Fruit fly (Drosophila melanogaster) whole organism, embryonic: Measurements from ENCODE around the gene Plod.

Experiments used
- Abd-B ChIP-seq: fragments of 200-800 bp; sonication (Bioruptor generic); optimal IDR thresholded peaks from 2 replicates; lab custom pipeline; 2018; ENCODE audit warnings: missing biosample characterization, mild to moderate bottlenecking, missing genetic modification characterization, moderate library complexity
- Aef1 ChIP-seq: fragments of 200-800 bp; sonication (Bioruptor generic); IDR thresholded peaks from 3 replicates; pipeline ENCODE4 v1.3.6; 2022; ENCODE audit warnings: missing biosample characterization, missing genetic modification characterization
- BtbVII ChIP-seq: fragments of 200-800 bp; sonication (Bioruptor generic); optimal IDR thresholded peaks from 3 replicates; lab custom pipeline; 2017; ENCODE audit warnings: missing biosample characterization, mild to moderate bottlenecking, missing genetic modification characterization
- CG10543 ChIP-seq: fragments of 200-800 bp; sonication (Bioruptor generic); optimal IDR thresholded peaks from 3 replicates; lab custom pipeline; 2017; ENCODE audit warnings: missing biosample characterization, mild to moderate bottlenecking, missing genetic modification characterization, moderate library complexity
- CG11085 ChIP-seq: fragments of 200-800 bp; sonication (Bioruptor generic); IDR thresholded peaks from 2 replicates; pipeline ENCODE4 v1.3.6; 2022; ENCODE audit warnings: missing biosample characterization, missing genetic modification characterization
- CG12391 ChIP-seq: fragments of 200-800 bp; sonication (Bioruptor generic); optimal IDR thresholded peaks from 3 replicates; lab custom pipeline; 2018; ENCODE audit warnings: missing biosample characterization, mild to moderate bottlenecking, missing genetic modification characterization, moderate library complexity
- CG13624 ChIP-seq: fragments of 200-800 bp; sonication (Bioruptor generic); optimal IDR thresholded peaks from 2 replicates; lab custom pipeline; 2016; ENCODE audit warnings: missing biosample characterization, missing genetic modification characterization
- CG16813 ChIP-seq: fragments of 200-800 bp; sonication (Bioruptor generic); IDR thresholded peaks from 3 replicates; pipeline ENCODE4 v1.3.6; 2022; ENCODE audit warnings: missing biosample characterization, missing genetic modification characterization; ENCODE audit not compliant: partially characterized antibody
- CG16863 ChIP-seq: fragments of 200-800 bp; sonication (Bioruptor generic); optimal IDR thresholded peaks from 3 replicates; lab custom pipeline; 2016; ENCODE audit warnings: missing biosample characterization, missing genetic modification characterization
- CG17802 ChIP-seq: fragments of 200-800 bp; sonication (Bioruptor generic); optimal IDR thresholded peaks from 2 replicates; lab custom pipeline; 2018; ENCODE audit warnings: missing biosample characterization, mild to moderate bottlenecking, missing genetic modification characterization, moderate library complexity
- CG2712 ChIP-seq: fragments of 200-800 bp; optimal IDR thresholded peaks from 3 replicates; lab custom pipeline; 2019; ENCODE audit warnings: missing biosample characterization, mild to moderate bottlenecking, missing genetic modification characterization, moderate library complexity
- CG30431 ChIP-seq: fragments of 200-800 bp; sonication (Bioruptor generic); optimal IDR thresholded peaks from 2 replicates; lab custom pipeline; 2017; ENCODE audit warnings: missing biosample characterization, missing genetic modification characterization
- CG31441 ChIP-seq: fragments of 200-800 bp; sonication (Bioruptor generic); IDR thresholded peaks from 2 replicates; pipeline ENCODE4 v1.3.6; 2022; ENCODE audit warnings: missing biosample characterization, missing genetic modification characterization
- CG32532 ChIP-seq: fragments of 200-800 bp; sonication (Bioruptor generic); IDR thresholded peaks from 2 replicates; pipeline ENCODE4 v1.3.6; 2022; ENCODE audit warnings: missing biosample characterization, missing genetic modification characterization
- CG4854 ChIP-seq: fragments of 200-800 bp; sonication (Bioruptor generic); optimal IDR thresholded peaks from 2 replicates; lab custom pipeline; 2016; ENCODE audit warnings: missing biosample characterization, missing genetic modification characterization, inconsistent platforms
- CG8089 ChIP-seq: fragments of 200-800 bp; sonication (Bioruptor generic); optimal IDR thresholded peaks from 3 replicates; lab custom pipeline; 2016; ENCODE audit warnings: missing biosample characterization, missing genetic modification characterization
- CG9817 ChIP-seq: fragments of 200-800 bp; sonication (Bioruptor generic); optimal IDR thresholded peaks from 2 replicates; lab custom pipeline; 2018; ENCODE audit warnings: missing biosample characterization, mild to moderate bottlenecking, missing genetic modification characterization, moderate library complexity
- CTCF ChIP-seq: fragments of 200-800 bp; sonication (Bioruptor generic); optimal IDR thresholded peaks from 2 replicates; lab custom pipeline; 2017; ENCODE audit warnings: missing biosample characterization, mild to moderate bottlenecking, missing genetic modification characterization, moderate library complexity
- E2f1 ChIP-seq: fragments of 200-800 bp; sonication (Bioruptor generic); IDR thresholded peaks from 2 replicates; pipeline ENCODE4 v1.3.6; 2022; ENCODE audit warnings: missing biosample characterization, missing genetic modification characterization
- Eip74EF ChIP-seq, 2 experiments: fragments of 200-800 bp in 1 of 2; fragments of >200 bp in 1 of 2; sonication (Bioruptor generic) in 1 of 2; optimal IDR thresholded peaks; 2 replicates each; lab custom pipeline; 2017 to 2019; ENCODE audit warnings: missing biosample characterization in 2 of 2, missing genetic modification characterization in 2 of 2, mild to moderate bottlenecking in 1 of 2, moderate library complexity in 1 of 2
- GATAe ChIP-seq: fragments of 200-800 bp; sonication (Bioruptor generic); conservative IDR thresholded peaks from 2 replicates; pipeline ENCODE4 v1.3.6; 2022; ENCODE audit warnings: missing biosample characterization, missing genetic modification characterization
- HLH3B ChIP-seq: fragments of 200-800 bp; sonication (Bioruptor generic); IDR thresholded peaks from 2 replicates; pipeline ENCODE4 v1.3.6; 2022; ENCODE audit warnings: missing biosample characterization, missing genetic modification characterization
- Mrtf ChIP-seq: fragments of 200-800 bp; sonication (Bioruptor generic); IDR thresholded peaks from 3 replicates; pipeline ENCODE4 v1.3.6; 2022; ENCODE audit warnings: missing biosample characterization, missing genetic modification characterization
- Six4 ChIP-seq: fragments of 200-800 bp; sonication (Bioruptor generic); optimal IDR thresholded peaks from 2 replicates; lab custom pipeline; 2016; ENCODE audit warnings: missing biosample characterization, missing genetic modification characterization
- Sry-β ChIP-seq: fragments of 200-800 bp; sonication (Bioruptor generic); optimal IDR thresholded peaks from 2 replicates; lab custom pipeline; 2018; ENCODE audit warnings: missing biosample characterization, mild to moderate bottlenecking, missing genetic modification characterization, moderate library complexity
- Xrp1 ChIP-seq: fragments of 200-800 bp; sonication (Bioruptor generic); IDR thresholded peaks from 2 replicates; pipeline ENCODE4 v1.3.6; 2022; ENCODE audit warnings: missing biosample characterization, missing genetic modification characterization
- abd-A ChIP-seq: fragments of 200-800 bp; sonication (Bioruptor generic); optimal IDR thresholded peaks from 3 replicates; lab custom pipeline; 2019; ENCODE audit warnings: missing biosample characterization, mild to moderate bottlenecking, missing genetic modification characterization, moderate library complexity
- amos ChIP-seq: fragments of 200-800 bp; sonication (Bioruptor generic); IDR thresholded peaks from 2 replicates; pipeline ENCODE4 v1.3.6; 2022; ENCODE audit warnings: missing biosample characterization, missing genetic modification characterization; ENCODE audit not compliant: partially characterized antibody
- bab2 ChIP-seq: fragments of 200-800 bp; sonication (Bioruptor generic); optimal IDR thresholded peaks from 2 replicates; lab custom pipeline; 2016; ENCODE audit warnings: missing biosample characterization, missing genetic modification characterization
- cad ChIP-seq: fragments of >200 bp; optimal IDR thresholded peaks from 2 replicates; lab custom pipeline; 2017; ENCODE audit warnings: missing biosample characterization, missing genetic modification characterization
- crol ChIP-seq: fragments of 200-800 bp; sonication (Bioruptor generic); IDR thresholded peaks from 2 replicates; pipeline ENCODE4 v1.3.6; 2022; ENCODE audit warnings: missing biosample characterization, missing genetic modification characterization
- exex ChIP-seq: fragments of 200-800 bp; sonication (Bioruptor generic); optimal IDR thresholded peaks from 4 replicates; lab custom pipeline; 2018; ENCODE audit warnings: missing biosample characterization, mild to moderate bottlenecking, missing genetic modification characterization, moderate library complexity
- eyg ChIP-seq: fragments of 200-800 bp; sonication (Bioruptor generic); optimal IDR thresholded peaks from 3 replicates; lab custom pipeline; 2016; ENCODE audit warnings: missing biosample characterization, missing genetic modification characterization
- fd102C ChIP-seq: fragments of 200-800 bp; sonication (Bioruptor generic); optimal IDR thresholded peaks from 2 replicates; lab custom pipeline; 2018; ENCODE audit warnings: missing biosample characterization, mild to moderate bottlenecking, missing genetic modification characterization, moderate library complexity
- gem ChIP-seq: fragments of 200-800 bp; sonication (Bioruptor generic); optimal IDR thresholded peaks from 2 replicates; lab custom pipeline; 2019; ENCODE audit warnings: missing biosample characterization, mild to moderate bottlenecking, missing genetic modification characterization, moderate library complexity
- hkb ChIP-seq, 2 experiments: fragments of 200-800 bp in 1 of 2; fragments of >200 bp in 1 of 2; sonication (Bioruptor generic) in 1 of 2; IDR thresholded peaks in 1 of 2; optimal IDR thresholded peaks in 1 of 2; 2 replicates each; pipeline versions ENCODE4 v1.3.6 to Lab custom; 2017 to 2022; ENCODE audit warnings: missing biosample characterization in 1 of 2, missing genetic modification characterization in 1 of 2
- ind ChIP-seq: fragments of 200-800 bp; sonication (Bioruptor generic); optimal IDR thresholded peaks from 3 replicates; lab custom pipeline; 2016; ENCODE audit warnings: missing biosample characterization, missing genetic modification characterization
- knrl ChIP-seq: fragments of 200-800 bp; sonication (Bioruptor generic); IDR thresholded peaks from 3 replicates; pipeline ENCODE4 v1.3.6; 2022; ENCODE audit warnings: missing biosample characterization, missing genetic modification characterization; ENCODE audit not compliant: partially characterized antibody
- lov ChIP-seq, 2 experiments: fragments of 200-800 bp in 1 of 2; fragments of >200 bp in 1 of 2; sonication (Bioruptor generic) in 1 of 2; IDR thresholded peaks in 1 of 2; optimal IDR thresholded peaks in 1 of 2; 2 replicates in 1 of 2; 3 replicates in 1 of 2; pipeline versions ENCODE4 v1.3.6 to Lab custom; 2017 to 2022; ENCODE audit warnings: missing biosample characterization in 1 of 2, missing genetic modification characterization in 1 of 2
- mirr ChIP-seq: fragments of 200-800 bp; sonication (Bioruptor generic); optimal IDR thresholded peaks from 3 replicates; lab custom pipeline; 2018; ENCODE audit warnings: missing biosample characterization, mild to moderate bottlenecking, missing genetic modification characterization
- pum ChIP-seq: fragments of 200-800 bp; sonication (Bioruptor generic); optimal IDR thresholded peaks from 2 replicates; lab custom pipeline; 2016; ENCODE audit warnings: missing biosample characterization, missing genetic modification characterization
- schlank ChIP-seq: fragments of 200-800 bp; sonication (Bioruptor generic); optimal IDR thresholded peaks from 2 replicates; lab custom pipeline; 2018; ENCODE audit warnings: missing biosample characterization, mild to moderate bottlenecking, missing genetic modification characterization
- sens ChIP-seq: fragments of 200-800 bp; sonication (Bioruptor generic); peaks from one replicate; lab custom pipeline; 2016; ENCODE audit warnings: missing biosample characterization, missing genetic modification characterization
- so ChIP-seq: fragments of 200-800 bp; sonication (Bioruptor generic); IDR thresholded peaks from 3 replicates; pipeline ENCODE4 v1.3.6; 2022; ENCODE audit warnings: missing biosample characterization, missing genetic modification characterization
- sob ChIP-seq: fragments of 200-800 bp; sonication (Bioruptor generic); IDR thresholded peaks from 2 replicates; pipeline ENCODE4 v1.3.6; 2022; ENCODE audit warnings: missing biosample characterization, missing genetic modification characterization
- vfl ChIP-seq: fragments of 200-800 bp; sonication (Bioruptor generic); optimal IDR thresholded peaks from 2 replicates; lab custom pipeline; 2016; ENCODE audit warnings: missing biosample characterization, missing genetic modification characterization

Gene Plod

DNA sequence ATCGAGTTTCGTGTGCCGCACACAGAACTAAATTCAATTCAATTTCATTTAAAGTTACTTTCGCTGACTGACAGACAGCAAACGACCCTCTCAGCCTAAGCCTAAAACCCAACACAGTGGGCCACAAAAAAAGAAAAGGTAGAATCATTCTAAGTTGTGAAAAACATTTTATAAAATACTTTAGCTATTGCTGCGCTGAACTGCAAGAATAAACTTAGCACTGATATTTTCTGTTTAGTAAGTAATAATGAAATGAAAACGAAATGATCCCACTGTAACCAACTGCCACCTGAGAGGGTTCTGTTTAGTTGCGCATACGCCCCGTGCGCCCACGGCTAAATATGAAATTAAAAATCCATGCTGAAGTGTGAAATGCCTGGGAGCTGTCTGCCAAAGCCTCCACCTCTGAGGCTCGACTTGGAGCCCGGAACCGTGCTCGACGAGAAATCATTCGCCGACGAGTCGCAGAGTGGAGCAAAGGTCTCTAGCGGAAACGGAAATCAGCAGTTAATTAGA, 32.7 kb downstream of the Plod start, which contains the start of gene CG14142 (continued):
- TF ChIP-seq HLH3B (GFP tag; lab: Robert Waterston, UW) (0 out of 2 replicates have a peak, but pooled peaks have one; percentile 6), CG8089 (no peak), CG12391 (peak; percentile 6), Xrp1 (GFP tag; lab: Robert Waterston, UW) (0 out of 2 replicates have a peak, but pooled peaks have one; percentile 10), CG31441 (GFP tag; lab: Robert Waterston, UW) (no peak), Abd-B (GFP tag; lab: Kevin White, UChicago) (no peak), eyg (GFP tag; lab: Kevin White, UChicago) (no peak), amos (GFP tag; lab: Robert Waterston, UW) (no peak), CG16863 (GFP tag; lab: Kevin White, UChicago) (no peak), CTCF (GFP tag; lab: Kevin White, UChicago) (no peak), Aef1 (GFP tag; lab: Robert Waterston, UW) (no peak), hkb (optimal IDR thresholded peaks at IDR 0.05; lab: Kevin White, UChicago) (no peak), hkb (GFP tag; IDR thresholded peaks at IDR 0.05; lab: Robert Waterston, UW) (0 out of 2 replicates have a peak, but pooled peaks have one; percentile 16)

- TF ChIP-seq CG10543 (GFP tag; lab: Kevin White, UChicago) (peak; percentile 57), ind (GFP tag; lab: Kevin White, UChicago) (no peak), Eip74EF (GFP tag; optimal IDR thresholded peaks at IDR 0.05; lab: Kevin White, UChicago) (no peak), fd102C (GFP tag; lab: Kevin White, UChicago) (no peak), exex (tag; lab: Kevin White, UChicago) (no peak), so (GFP tag; lab: Robert Waterston, UW) (peak; percentile 58; the same call in 1 of the 3 replicates), E2f1 (GFP tag; lab: Robert Waterston, UW) (no peak), CG17802 (tag; lab: Kevin White, UChicago) (no peak), knrl (GFP tag; lab: Robert Waterston, UW) (no peak), CG11085 (no peak), Six4 (no peak), crol (GFP tag; lab: Robert Waterston, UW) (no peak), CG16813 (GFP tag; lab: Robert Waterston, UW) (no peak), vfl (GFP tag; lab: Kevin White, UChicago) (peak; percentile 3), bab2 (GFP tag; lab: Kevin White, UChicago) (peak; percentile 18), Sry-β (no peak), mirr (GFP tag; lab: Kevin White, UChicago) (peak; percentile 65), BtbVII (peak; percentile 79), CG2712 (no peak), eyg (GFP tag; lab: Kevin White, UChicago) (peak; percentile 40), cad (GFP tag; lab: Kevin White, UChicago) (no peak), CG13624 (GFP tag; lab: Kevin White, UChicago) (peak; percentile 45), CG30431 (GFP tag; lab: Kevin White, UChicago) (peak; percentile 20), Mrtf (GFP tag; lab: Robert Waterston, UW) (no peak), lov (optimal IDR thresholded peaks at IDR 0.05; lab: Kevin White, UChicago) (no peak), lov (GFP tag; IDR thresholded peaks at IDR 0.05; lab: Robert Waterston, UW) (peak; percentile 46; the same call in 1 of the 3 replicates), CG4854 (peak; percentile 35), sens (GFP tag; lab: Kevin White, UChicago) (peak; percentile 91), abd-A (tag; lab: Kevin White, UChicago) (no peak), gem (no peak), pum (GFP tag; lab: Kevin White, UChicago) (no peak), GATAe (GFP tag; lab: Robert Waterston, UW) (no peak), CG9817 (tag; lab: Kevin White, UChicago) (peak; percentile 17), CG32532 (GFP tag; lab: Robert Waterston, UW) (0 out of 2 replicates have a peak, but pooled peaks have one; percentile 32), sob (GFP tag; lab: Robert Waterston, UW) (peak; percentile 55; the same call in 1 of the 2 replicates), schlank (peak; percentile 71)
Observed at dm6 chr3L:11169299-11170181, 36.3 kb downstream of the Plod start, which contains the start of the genes wls and Adck5. TSS of gene wls (minus strand) at chr3L:11169625. TSS of gene Adck5 (plus strand) at chr3L:11169817.
